Worm (Caenorhabditis elegans) whole organism, L3 larva: ENCODE data around the gene F58A4.6.

Experiments used
- ZK546.5 ChIP-seq: sonication (generic microtip); optimal IDR thresholded peaks from 2 replicates; lab custom pipeline; 2017; ENCODE audit warnings: missing biosample characterization, missing genetic modification characterization
- aly-2 ChIP-seq: fragments of 150-350 bp; optimal IDR thresholded peaks from 2 replicates; lab custom pipeline; 2014; ENCODE audit warnings: missing biosample characterization, missing genetic modification characterization
- ceh-16 ChIP-seq: sonication (generic microtip); optimal IDR thresholded peaks from 2 replicates; lab custom pipeline; 2017; ENCODE audit warnings: missing biosample characterization, missing genetic modification characterization
- ceh-28 ChIP-seq: fragments of 150-350 bp; optimal IDR thresholded peaks from 2 replicates; lab custom pipeline; 2014; ENCODE audit warnings: missing biosample characterization, missing genetic modification reagents, missing genetic modification characterization
- ceh-82 ChIP-seq: fragments of 150-350 bp; optimal IDR thresholded peaks from 2 replicates; lab custom pipeline; 2014; ENCODE audit warnings: missing biosample characterization, missing genetic modification characterization
- ceh-9 ChIP-seq: sonication (generic microtip); optimal IDR thresholded peaks from 2 replicates; lab custom pipeline; 2018; ENCODE audit warnings: missing biosample characterization, missing genetic modification characterization
- daf-12 ChIP-seq: fragments of 150-350 bp; optimal IDR thresholded peaks from 2 replicates; lab custom pipeline; 2014; ENCODE audit warnings: missing biosample characterization, missing genetic modification reagents, missing genetic modification characterization
- egl-5 ChIP-seq: fragments of 150-350 bp; optimal IDR thresholded peaks from 2 replicates; lab custom pipeline; 2017; ENCODE audit warnings: missing biosample characterization, missing genetic modification reagents, missing genetic modification characterization, inconsistent platforms
- elt-1 ChIP-seq: fragments of 150-350 bp; optimal IDR thresholded peaks from 2 replicates; lab custom pipeline; 2014; ENCODE audit warnings: missing biosample characterization, missing genetic modification characterization
- elt-2 ChIP-seq: sonication (generic microtip); optimal IDR thresholded peaks from 2 replicates; lab custom pipeline; 2016; ENCODE audit warnings: missing genetic modification reagents, mild to moderate bottlenecking, missing genetic modification characterization, missing compliant biosample characterization
- elt-3 ChIP-seq, 3 experiments: fragments of 150-350 bp in 1 of 3; sonication (generic microtip) in 2 of 3; optimal IDR thresholded peaks; 2 replicates in 2 of 3; 4 replicates in 1 of 3; lab custom pipeline; 2014 to 2017; ENCODE audit warnings: missing biosample characterization in 3 of 3, missing genetic modification characterization in 3 of 3
- fkh-2 ChIP-seq: fragments of 150-350 bp; optimal IDR thresholded peaks from 2 replicates; lab custom pipeline; 2014; ENCODE audit warnings: missing biosample characterization, missing genetic modification reagents, missing genetic modification characterization
- fos-1 ChIP-seq: fragments of 150-350 bp; optimal IDR thresholded peaks from 2 replicates; lab custom pipeline; 2014; ENCODE audit warnings: missing biosample characterization, missing genetic modification characterization
- jun-1 ChIP-seq: fragments of 150-350 bp; optimal IDR thresholded peaks from 2 replicates; lab custom pipeline; 2014; ENCODE audit warnings: missing biosample characterization, missing genetic modification reagents, missing genetic modification characterization
- lsy-12 ChIP-seq: sonication (generic microtip); optimal IDR thresholded peaks from 2 replicates; lab custom pipeline; 2016; ENCODE audit warnings: mild to moderate bottlenecking, missing genetic modification characterization, missing compliant biosample characterization
- mml-1 ChIP-seq: fragments of 150-350 bp; sonication (generic microtip); optimal IDR thresholded peaks from 3 replicates; lab custom pipeline; 2014; ENCODE audit warnings: missing biosample characterization, missing genetic modification characterization
- nfya-1 ChIP-seq: sonication (generic microtip); optimal IDR thresholded peaks from 2 replicates; lab custom pipeline; 2017; ENCODE audit warnings: missing genetic modification characterization, mild to moderate bottlenecking, missing compliant biosample characterization, antibody characterized with exemption, moderate library complexity; ENCODE audit not compliant: insufficient read depth
- nhr-11 ChIP-seq: fragments of 150-350 bp; optimal IDR thresholded peaks from 2 replicates; lab custom pipeline; 2014; ENCODE audit warnings: missing biosample characterization, missing genetic modification characterization
- nhr-12 ChIP-seq: fragments of 150-350 bp; optimal IDR thresholded peaks from 2 replicates; lab custom pipeline; 2014; ENCODE audit warnings: missing biosample characterization, missing genetic modification characterization
- nhr-23 ChIP-seq: fragments of 150-350 bp; optimal IDR thresholded peaks from 2 replicates; lab custom pipeline; 2014; ENCODE audit warnings: missing biosample characterization, missing genetic modification reagents, missing genetic modification characterization
- nhr-25 ChIP-seq: sonication (generic microtip); optimal IDR thresholded peaks from 2 replicates; lab custom pipeline; 2017; ENCODE audit warnings: missing biosample characterization, missing genetic modification characterization
- nhr-28 ChIP-seq: fragments of 150-350 bp; optimal IDR thresholded peaks from 2 replicates; lab custom pipeline; 2014; ENCODE audit warnings: missing biosample characterization, missing genetic modification characterization
- pha-4 ChIP-seq: fragments of 150-350 bp; optimal IDR thresholded peaks from 2 replicates; lab custom pipeline; 2014; ENCODE audit warnings: missing biosample characterization, missing genetic modification reagents, missing genetic modification characterization
- pqm-1 ChIP-seq: fragments of 150-350 bp; optimal IDR thresholded peaks from 2 replicates; lab custom pipeline; 2017; ENCODE audit warnings: missing biosample characterization, missing genetic modification characterization, inconsistent platforms
- sea-2 ChIP-seq: fragments of 150-350 bp; sonication (generic microtip); optimal IDR thresholded peaks from 4 replicates; lab custom pipeline; 2014; ENCODE audit warnings: missing biosample characterization, missing genetic modification reagents, missing genetic modification characterization
- skn-1 ChIP-seq: fragments of 150-350 bp; optimal IDR thresholded peaks from 2 replicates; lab custom pipeline; 2014; ENCODE audit warnings: missing biosample characterization, missing genetic modification characterization
- snpc-4 ChIP-seq: fragments of 150-350 bp; optimal IDR thresholded peaks from 2 replicates; lab custom pipeline; 2014; ENCODE audit warnings: missing biosample characterization, missing genetic modification characterization
- tbx-2 ChIP-seq: sonication (generic microtip); optimal IDR thresholded peaks from 2 replicates; lab custom pipeline; 2016; ENCODE audit warnings: mild to moderate bottlenecking, missing genetic modification characterization, missing compliant biosample characterization
- zag-1 ChIP-seq: fragments of 150-350 bp; optimal IDR thresholded peaks from 2 replicates; lab custom pipeline; 2014; ENCODE audit warnings: missing biosample characterization, missing genetic modification characterization
- ztf-11 ChIP-seq: fragments of 150-350 bp; optimal IDR thresholded peaks from 2 replicates; lab custom pipeline; 2014; ENCODE audit warnings: missing biosample characterization, missing genetic modification characterization
- ztf-4 ChIP-seq: fragments of 150-350 bp; optimal IDR thresholded peaks from 2 replicates; lab custom pipeline; 2014; ENCODE audit warnings: missing biosample characterization, missing genetic modification characterization

Gene F58A4.6

DNA sequence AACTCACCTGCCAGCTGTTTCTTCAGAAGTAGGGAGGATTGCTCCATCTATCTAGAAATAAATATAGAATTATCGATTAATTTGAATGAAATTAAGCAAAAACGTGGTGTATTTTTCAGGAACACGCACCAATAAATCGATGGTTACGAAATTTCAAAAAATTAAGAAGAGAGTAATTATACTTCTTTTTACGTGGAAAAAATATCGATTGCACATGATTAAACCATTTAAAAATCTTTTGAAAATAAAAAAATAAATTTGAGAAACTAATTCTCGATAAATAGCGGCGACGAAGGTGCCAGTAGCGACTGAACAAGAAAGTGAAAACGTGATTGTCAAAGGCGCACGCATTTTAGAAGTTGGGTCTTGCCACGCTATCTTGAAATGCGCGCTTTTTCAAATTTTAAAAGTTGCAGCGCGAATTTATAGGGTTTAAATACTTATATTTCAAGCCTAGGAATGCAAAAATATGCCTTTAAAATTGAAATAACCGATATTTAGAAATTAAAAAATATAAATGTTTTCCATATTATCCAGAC is 16.9 kb downstream of the F58A4.6 start, which contains the start of gene ubc-7 (continued):
- peak; percentile 53 for TF ChIP-seq skn-1 (tag; lab: Kevin White, UChicago)
- peak; percentile 57 for TF ChIP-seq ceh-82 (tag; lab: Kevin White, UChicago)
- no peak for TF ChIP-seq elt-3 (tag; optimal IDR thresholded peaks at IDR 0.05; lab: Kevin White, UChicago)
- no peak for TF ChIP-seq ceh-9 (tag; lab: Kevin White, UChicago)
- no peak for TF ChIP-seq ztf-11 (tag; lab: Kevin White, UChicago)
- TF ChIP-seq nhr-25 (tag; lab: Kevin White, UChicago) = peak; percentile 69
- no peak for TF ChIP-seq ztf-4 (tag; lab: Kevin White, UChicago)
- TF ChIP-seq fkh-2 (tag; lab: Kevin White, UChicago) = no peak
- TF ChIP-seq nhr-28 = no peak
- no peak for TF ChIP-seq aly-2 (tag; lab: Kevin White, UChicago)

DNA sequence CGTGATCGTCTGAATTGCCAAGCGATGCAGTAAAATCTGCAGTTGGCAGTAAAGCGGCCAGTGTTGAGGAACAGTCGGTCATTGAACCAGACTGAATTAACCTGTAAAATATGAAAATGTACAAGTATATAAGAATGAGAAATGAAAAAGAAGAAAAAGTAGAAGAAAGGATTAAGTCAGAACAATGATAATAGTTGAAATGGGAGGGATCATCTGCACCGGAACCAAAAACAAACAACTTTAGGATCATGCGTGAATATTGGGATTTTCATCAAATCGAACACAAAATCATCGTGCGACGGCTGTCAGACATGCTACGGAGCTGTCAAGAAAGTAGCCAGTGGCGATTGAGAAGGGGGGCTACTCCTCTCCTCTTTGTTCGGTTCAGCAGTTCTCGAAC is 22.7 kb downstream of the F58A4.6 start, which contains the start of gene gei-13:
gei-13 (minus strand) TSS at position 101 of the 400 bp plus-strand sequence.
- no peak for TF ChIP-seq mml-1
- no peak for TF ChIP-seq nhr-12 (tag; lab: Kevin White, UChicago)
- TF ChIP-seq snpc-4 = no peak
- no peak for TF ChIP-seq egl-5 (tag; lab: Kevin White, UChicago)
- TF ChIP-seq lsy-12 (tag; lab: Kevin White, UChicago) = no peak
- no peak for TF ChIP-seq elt-2 (tag; lab: Kevin White, UChicago)
- TF ChIP-seq, all 47 proteins: peak for 0

DNA sequence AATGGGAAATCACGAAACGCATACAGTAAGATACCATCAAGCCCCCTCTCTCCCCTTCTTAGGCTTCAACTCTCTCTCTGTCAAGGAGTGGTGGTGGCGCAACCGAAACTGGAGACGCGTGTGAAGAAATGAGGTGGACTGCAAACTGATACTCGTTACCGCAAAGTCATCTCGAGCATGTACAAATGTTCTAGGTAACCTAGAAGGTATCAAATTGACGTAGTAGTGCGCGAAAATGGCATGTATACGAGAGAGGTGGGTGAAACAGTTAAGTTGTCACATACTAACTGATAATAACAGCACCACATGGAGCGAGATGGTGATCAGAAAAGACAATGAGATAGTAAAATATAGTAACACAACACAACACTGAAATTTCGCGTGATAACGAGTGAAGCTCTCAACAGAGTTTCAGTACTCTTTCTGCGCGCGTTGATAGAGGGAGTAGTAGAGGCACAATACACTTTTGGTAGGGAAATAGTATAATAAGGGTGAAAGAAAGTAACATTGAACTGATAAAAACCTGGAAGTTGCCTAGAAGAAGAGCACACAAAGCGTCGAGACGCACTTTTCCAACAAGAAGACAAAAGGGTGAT is 24.0 kb downstream of the F58A4.6 start:
- peak; percentile 6 for TF ChIP-seq jun-1
- peak; percentile 97 for TF ChIP-seq pqm-1 (tag; lab: Kevin White, UChicago)
- TF ChIP-seq elt-2 (tag; lab: Kevin White, UChicago) = peak; percentile 94
- no peak for TF ChIP-seq fos-1 (tag; lab: Kevin White, UChicago)
- peak; percentile 9 for TF ChIP-seq pha-4

DNA sequence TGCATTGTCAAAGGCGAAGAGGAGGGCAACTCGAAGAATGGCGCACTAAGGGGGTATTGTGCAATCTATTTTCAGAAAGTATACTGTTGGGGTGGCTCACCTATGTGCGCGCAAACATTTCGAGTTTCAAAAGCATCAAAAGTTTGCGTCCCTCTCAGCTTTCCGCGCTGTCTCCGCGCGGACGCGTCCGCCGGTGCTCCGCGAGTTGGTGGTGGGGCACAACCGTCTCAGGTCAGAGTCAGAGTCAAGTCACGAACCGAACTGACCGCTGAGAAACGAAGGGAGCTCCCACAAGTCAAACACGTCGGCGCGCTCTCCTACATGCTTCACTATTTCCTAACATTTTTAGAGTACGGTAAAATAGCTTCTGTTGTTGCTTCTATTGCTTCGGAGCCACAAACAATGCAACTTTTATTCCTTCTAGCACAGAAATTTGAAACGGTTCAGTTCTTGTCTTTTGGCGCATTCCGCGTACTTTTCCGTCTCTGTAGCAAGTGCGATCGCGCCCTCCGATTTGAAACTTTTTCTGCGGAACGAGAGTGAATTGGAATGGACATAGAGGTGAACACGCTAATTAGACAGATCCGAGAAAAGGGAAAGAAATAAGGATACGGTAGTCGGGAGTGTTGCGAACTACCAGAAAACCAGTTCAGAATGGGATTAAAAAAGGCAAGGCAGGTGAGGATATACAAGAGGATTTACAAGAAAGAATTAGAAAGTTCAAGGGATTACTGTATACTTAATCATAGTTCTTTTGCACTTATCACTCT is 25.2 kb downstream of the F58A4.6 start:
- TF ChIP-seq mml-1 (no peak), nhr-23 (peak; percentile 30)

DNA sequence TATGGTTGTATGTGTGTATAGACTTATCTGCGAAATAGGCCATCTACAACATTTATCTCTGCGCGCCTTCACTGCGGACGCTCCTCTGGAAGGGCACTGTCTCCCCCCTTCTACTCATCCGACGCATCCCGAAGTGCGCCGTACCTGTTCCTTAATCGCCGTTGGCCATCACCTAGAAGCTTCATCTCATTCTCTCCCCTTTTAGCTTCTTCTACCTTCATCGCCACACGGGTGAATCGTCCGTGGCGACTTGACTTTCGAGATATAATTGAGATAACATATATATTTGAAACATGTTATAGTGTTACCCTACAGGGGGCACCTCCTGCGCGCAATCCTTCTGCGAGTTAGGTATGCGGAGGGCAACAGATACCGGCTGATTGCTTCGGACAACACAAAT is 27.8 kb downstream of the F58A4.6 start:
- TF ChIP-seq skn-1 (tag; lab: Kevin White, UChicago) (no peak), nhr-23 (peak; percentile 16), nhr-11 (tag; lab: Kevin White, UChicago) (no peak), nfya-1 (no peak)

DNA sequence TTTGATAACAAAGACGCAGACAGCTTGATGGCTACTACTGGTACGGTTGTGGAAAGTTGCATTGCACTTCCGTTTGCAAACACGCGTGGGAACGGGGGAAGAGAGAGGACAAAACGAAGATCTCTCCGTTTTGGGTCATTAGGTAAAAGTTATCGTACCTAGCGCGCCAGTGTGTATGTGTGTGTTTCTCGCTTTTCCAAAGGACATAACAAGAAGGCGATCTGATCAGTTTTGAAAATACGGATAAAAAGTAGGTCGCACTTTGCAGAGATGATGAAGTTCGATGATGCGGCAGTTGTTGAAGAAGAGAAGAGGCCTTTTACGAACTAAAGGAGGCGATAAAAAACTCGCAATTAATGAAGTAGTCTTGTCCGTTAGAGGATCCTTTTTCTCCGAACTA is 30.8 kb downstream of the F58A4.6 start:
- TF ChIP-seq tbx-2 (tag; lab: Kevin White, UChicago) = no peak
- no peak for TF ChIP-seq nhr-25 (tag; lab: Kevin White, UChicago)
- TF ChIP-seq daf-12 = no peak
- no peak for TF ChIP-seq ZK546.5
- TF ChIP-seq elt-1 = no peak
- TF ChIP-seq pha-4 = no peak
- TF ChIP-seq elt-3 (tag; optimal IDR thresholded peaks at IDR 0.05; lab: Kevin White, UChicago) = peak in 1 of 3 experiments; percentile 66
- no peak for TF ChIP-seq ceh-28 (tag; lab: Kevin White, UChicago)
- TF ChIP-seq sea-2 (GFP tag; lab: Kevin White, UChicago) = no peak
- TF ChIP-seq nhr-23 = peak; percentile 59
- TF ChIP-seq zag-1 = no peak
- TF ChIP-seq ceh-16 = no peak
